Worm (Caenorhabditis elegans): ENCODE measurements around the gene mlc-7.

mlc-7 gene

DNA sequence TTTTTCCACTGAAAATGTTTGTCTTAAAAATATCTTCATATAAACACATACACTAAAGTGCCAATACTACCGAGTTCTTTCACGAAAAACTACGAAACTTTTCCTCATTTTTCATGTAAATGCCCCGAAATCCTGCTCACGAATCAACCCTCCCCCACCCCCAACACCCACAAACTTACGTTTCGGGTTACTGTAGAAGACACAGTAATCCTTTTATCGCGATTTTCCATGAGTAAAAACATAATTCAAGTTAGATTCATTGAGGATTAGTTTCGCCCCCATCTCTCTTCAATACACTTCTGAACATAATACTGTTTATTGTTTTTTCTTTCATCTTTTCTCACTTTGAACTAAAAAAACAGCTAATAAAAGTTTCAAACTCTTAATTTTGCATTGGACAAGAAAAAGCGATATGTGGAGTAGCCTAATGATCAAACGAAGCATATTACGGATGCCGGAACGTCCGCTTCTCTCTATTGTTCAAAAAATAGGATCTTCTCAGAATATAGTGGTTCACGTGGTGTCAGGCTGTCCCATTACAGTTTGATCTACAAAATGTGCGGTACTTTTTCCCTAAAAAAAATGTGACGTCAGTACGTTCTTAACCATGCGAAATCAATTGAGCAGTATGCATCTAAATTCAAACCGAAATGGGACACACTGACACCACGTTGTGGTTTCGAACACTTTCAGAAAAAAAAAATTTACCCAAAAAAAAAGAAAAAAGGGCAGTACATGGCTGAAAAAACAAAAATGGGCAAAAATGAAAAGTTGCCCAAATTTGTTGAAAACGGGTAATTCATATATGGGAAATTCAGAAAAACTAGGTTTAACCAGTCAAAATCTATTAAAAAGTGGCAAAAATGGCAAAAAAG lies 27.0 kb upstream of the mlc-7 start:
- TF ChIP-seq unc-62 (GFP tag; optimal IDR thresholded peaks at IDR 0.05), result no peak

DNA sequence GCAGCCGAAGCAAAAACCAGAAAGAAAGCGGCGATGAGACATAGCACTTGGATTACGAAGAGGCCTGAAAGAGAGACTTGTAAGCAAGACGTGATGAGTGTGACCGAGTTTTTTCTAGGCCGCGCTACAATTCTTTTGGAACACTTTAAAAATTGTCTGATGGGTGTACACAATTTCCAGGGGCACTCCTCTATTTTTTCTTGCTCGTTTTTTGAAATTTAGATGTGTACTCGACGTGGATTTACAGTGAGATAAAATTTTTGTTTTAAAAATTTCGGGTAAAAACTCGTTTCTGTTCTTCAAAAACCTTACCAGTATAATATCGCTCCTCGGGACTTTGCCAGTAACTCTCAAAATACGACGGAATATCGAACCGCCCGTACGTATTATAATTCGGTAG lies 21.5 kb upstream of the mlc-7 start:
- no peak for TF ChIP-seq unc-62 (GFP tag; optimal IDR thresholded peaks at IDR 0.05)

DNA sequence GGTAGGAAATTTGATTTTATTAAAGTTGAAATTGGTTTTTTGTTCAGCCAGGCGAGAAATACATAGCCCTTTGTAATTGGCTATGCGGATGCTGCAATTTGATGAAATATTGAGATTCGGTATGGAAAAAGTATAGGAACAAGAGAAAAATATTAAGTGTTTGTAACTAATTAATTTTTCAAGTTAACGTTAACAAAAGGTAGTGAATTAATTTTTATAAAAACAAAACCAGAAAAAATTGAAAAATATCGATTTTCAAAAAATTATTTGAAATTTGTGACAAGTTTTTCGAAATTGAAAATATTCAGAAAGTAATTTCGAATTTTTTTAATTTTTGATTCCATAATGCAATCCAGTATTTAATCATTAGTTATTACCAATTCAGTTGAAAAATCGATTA lies 19.7 kb upstream of the mlc-7 start, which contains the start of gene W06F12.2:
Gene W06F12.2 (minus strand): TSS at position 101 of the 400 bp plus-strand sequence.
- no peak for TF ChIP-seq unc-62 (GFP tag; optimal IDR thresholded peaks at IDR 0.05)

DNA sequence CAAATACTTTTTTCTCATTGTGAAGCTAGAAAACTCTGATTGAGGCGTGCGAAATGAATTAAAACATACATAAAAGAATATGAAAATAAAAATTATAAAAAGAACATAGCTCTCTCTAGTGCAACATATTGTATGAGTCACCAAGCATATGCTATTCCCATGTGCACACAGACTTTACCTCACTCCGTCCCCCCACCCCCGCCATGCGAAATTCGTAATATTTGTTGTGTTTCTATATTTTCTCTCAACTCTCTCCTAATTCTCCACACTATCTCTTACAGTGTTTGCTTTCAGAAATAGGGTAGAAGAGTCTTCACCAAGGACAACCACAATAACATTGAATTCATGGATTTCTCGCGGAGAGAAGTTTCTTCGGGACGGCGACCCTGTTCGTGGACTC lies 18.6 kb upstream of the mlc-7 start:
- no peak for TF ChIP-seq unc-62 (GFP tag; optimal IDR thresholded peaks at IDR 0.05)

DNA sequence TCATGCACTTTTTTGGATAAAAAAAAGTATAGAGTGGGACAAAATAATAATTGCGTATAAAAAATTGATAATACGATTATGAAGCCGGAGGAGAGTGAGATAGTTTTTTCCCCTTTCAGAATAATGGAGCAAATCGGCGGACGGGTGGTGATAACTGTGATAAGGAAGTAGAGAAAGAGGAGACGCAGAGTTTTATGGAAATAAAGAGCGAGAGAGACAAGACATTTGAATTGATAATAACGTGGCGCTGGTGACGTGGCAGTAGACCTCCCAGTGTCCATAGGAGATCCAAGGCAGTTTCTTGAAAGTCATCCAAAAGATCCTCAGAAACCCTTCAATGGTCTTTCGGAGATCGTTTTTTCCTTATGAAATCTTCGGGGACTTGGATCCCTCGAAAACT lies 17.4 kb upstream of the mlc-7 start:
- TF ChIP-seq unc-62 (GFP tag; optimal IDR thresholded peaks at IDR 0.05), result no peak

DNA sequence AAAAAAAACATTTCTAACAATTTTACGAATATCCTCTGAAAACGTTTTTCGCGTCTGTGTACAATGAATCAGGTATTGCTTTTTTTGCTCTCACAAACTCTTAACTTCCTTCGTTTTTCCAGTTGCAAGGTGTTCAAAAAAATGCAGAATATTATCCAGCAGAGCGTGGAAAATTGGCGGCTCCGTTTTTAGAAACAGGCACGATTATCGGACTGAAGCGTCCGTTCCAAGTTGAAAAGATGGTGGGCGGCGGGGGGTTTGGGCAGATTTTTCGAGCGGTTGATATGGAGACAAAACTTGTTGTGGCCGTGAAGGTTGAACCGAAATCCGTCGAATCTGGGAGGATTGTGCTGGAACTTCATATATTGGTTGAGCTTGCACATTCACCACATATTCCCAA lies 16.2 kb upstream of the mlc-7 start, which contains the start of gene W06F12.3:
Gene W06F12.3 (plus strand): TSS at position 23 of the 400 bp plus-strand sequence.
- TF ChIP-seq unc-62 (GFP tag; optimal IDR thresholded peaks at IDR 0.05), result no peak

DNA sequence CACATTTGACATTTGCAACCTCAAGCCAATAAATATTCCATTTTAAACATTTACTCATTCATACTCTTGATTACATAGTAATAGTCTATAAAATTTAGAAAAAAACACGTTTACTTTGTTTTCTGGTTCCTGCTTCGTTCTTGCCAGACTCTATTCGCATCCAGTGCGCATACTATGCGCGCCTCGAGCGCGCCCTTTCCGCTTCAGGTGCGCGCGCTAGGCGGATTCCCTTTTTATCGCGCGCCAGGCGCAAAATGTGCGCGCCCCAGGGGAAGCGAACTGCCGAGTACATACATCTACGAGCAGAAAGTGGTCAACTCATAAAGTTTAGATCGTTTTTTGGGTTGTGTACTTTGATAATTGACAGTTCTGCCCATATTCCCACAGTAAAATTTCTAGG lies 9.8 kb upstream of the mlc-7 start:
- no peak for TF ChIP-seq unc-62 (GFP tag; optimal IDR thresholded peaks at IDR 0.05)

DNA sequence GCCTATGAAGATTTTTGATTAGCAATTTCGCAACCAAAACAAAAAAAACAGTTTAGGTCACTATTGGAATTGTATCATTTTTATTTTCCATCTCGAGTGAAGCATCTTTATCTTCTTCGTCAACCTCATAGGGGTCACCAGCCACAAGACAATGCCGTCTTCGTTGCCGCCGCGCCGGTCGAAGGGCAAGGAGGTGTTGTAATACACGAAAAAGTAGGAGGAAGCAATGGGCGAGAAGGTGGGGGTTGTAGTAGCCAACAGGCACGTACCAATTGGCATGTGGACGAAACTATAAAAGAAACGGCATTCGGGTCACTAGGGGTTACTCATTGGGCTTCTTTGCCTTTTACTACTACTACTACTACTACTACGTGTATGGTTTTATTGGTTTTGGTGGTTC lies 9.2 kb upstream of the mlc-7 start:
- TF ChIP-seq unc-62 (GFP tag; optimal IDR thresholded peaks at IDR 0.05), result no peak

DNA sequence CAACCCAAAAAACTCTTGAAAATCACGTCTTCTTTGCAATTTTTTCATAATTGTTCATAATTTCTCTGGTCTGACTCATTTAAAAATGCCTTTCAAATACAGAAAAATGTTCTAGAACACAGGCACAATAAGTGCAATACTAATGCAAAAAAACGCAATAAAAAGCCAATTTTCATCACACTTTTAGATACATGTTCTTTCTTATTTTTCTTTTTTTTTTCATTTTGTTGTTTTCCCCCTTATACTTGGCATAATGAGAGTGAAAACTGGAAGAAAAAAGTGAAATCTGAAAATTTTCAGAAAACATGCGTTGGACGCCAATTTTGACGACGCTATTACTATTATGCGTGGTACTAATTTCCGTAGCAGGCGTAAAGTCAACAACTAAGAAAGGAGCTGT lies 7.3 kb upstream of the mlc-7 start, which contains the start of gene tyr-2:
Gene tyr-2 (plus strand): TSS at position 301 of the 400 bp plus-strand sequence.
- TF ChIP-seq unc-62 (GFP tag; optimal IDR thresholded peaks at IDR 0.05), result no peak

DNA sequence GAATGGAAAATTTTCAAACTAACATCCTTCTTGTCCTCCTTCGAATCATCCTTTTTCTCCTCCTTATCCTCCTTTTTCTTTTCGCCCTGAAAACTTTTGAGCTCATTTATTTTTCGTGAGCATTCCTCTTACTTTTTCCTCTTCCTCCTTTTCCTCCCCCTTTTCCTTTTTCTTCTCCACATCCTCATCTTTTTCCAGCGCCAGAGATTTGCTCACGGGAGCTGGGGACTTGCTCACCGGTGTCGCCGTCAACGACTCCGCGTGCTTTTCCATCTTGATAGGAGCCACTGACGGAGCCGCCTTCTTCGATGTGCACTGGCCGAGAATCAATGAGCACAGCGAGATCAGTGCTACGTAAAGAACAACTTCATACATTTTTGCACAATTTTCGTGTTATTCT lies 2.9 kb upstream of the mlc-7 start, which contains the start of gene K08E3.2:
Gene K08E3.2 (minus strand): TSS at position 375 of the 400 bp plus-strand sequence.
- no peak for TF ChIP-seq unc-62 (GFP tag; optimal IDR thresholded peaks at IDR 0.05)

DNA sequence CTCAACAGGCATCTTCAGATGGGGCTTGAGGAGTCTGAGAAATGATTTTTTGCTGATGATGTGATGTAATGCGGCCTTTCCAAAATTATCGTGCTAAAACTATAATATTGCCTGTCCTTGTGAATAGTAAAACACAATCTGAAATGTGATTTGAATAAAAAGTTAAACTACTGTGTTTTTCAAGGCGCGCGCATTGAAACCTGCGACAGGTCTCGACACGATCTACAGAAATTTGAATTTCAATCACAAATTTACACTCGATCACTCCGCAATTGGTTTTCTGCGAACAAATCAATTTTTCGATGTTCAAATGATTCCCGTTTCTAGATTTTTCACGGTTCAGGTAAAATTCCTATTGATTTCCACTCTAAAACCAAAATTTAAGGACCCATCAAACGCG lies 4.4 kb downstream of the mlc-7 start, which contains the start of gene toca-2:
Gene toca-2 (plus strand): TSS at position 208 of the 400 bp plus-strand sequence.
- TF ChIP-seq unc-62 (GFP tag; optimal IDR thresholded peaks at IDR 0.05), result no peak

DNA sequence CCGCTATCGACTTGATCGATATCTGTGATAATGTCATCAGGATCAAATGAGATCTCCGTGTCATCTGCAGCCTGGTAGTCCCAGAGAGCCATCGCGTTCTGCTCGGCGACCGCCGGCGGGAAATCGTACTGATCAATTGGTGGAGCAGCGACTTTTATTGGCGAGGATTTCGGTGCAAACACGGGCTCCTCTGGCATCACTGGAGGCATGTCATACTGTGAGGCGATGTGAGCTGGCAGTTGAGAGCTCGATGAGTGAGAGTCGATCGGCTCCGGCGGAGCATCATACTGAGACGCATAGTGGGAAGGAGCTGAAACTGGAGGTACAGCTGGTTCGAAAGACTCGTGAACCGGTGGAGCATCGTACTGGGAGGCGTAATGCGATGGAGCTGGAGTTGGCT lies 8.4 kb downstream of the mlc-7 start:
- no peak for TF ChIP-seq unc-62 (GFP tag; optimal IDR thresholded peaks at IDR 0.05)

DNA sequence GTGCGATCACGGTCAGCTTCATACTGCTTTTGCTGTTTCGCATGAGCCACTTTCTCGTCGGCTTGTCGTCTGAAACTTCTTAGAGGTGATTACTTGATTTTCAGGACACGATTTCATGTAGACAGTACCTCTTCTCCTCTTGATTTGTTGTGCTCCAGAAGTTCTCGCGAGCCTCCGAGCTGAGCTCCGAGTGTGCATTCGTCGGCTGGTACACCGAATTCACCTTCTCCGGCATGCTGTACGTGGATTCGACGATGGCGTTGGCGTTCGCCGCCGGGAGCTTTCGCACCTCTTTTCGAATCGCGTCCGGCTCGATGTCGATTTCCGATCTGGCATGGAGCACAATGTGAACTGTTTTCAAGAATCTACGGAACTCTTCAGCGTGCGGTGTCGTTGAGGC lies 9.8 kb downstream of the mlc-7 start:
- TF ChIP-seq unc-62 (GFP tag; optimal IDR thresholded peaks at IDR 0.05), result no peak

DNA sequence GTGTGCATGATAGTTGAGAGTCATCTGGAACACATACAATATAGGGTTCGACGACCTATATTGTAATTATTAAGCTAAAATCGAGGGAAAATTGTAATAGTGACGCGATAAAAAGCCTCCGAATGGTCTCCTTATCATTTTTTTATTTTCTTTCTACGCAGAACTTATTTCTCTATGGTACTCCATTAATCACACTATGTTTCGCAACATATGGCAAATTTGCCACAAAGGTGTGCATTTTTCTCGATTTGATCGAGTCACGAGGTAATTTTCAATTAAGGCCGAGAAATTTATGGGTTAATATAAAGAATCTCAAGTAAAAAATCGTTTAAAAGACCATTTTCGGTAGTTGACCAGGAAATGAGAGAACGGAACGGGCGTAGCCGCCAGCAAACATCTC lies 10.8 kb downstream of the mlc-7 start, which contains the start of gene dbn-1:
Gene dbn-1 (minus strand): TSS at position 24 of the 400 bp plus-strand sequence.
- no peak for TF ChIP-seq unc-62 (GFP tag; optimal IDR thresholded peaks at IDR 0.05)

DNA sequence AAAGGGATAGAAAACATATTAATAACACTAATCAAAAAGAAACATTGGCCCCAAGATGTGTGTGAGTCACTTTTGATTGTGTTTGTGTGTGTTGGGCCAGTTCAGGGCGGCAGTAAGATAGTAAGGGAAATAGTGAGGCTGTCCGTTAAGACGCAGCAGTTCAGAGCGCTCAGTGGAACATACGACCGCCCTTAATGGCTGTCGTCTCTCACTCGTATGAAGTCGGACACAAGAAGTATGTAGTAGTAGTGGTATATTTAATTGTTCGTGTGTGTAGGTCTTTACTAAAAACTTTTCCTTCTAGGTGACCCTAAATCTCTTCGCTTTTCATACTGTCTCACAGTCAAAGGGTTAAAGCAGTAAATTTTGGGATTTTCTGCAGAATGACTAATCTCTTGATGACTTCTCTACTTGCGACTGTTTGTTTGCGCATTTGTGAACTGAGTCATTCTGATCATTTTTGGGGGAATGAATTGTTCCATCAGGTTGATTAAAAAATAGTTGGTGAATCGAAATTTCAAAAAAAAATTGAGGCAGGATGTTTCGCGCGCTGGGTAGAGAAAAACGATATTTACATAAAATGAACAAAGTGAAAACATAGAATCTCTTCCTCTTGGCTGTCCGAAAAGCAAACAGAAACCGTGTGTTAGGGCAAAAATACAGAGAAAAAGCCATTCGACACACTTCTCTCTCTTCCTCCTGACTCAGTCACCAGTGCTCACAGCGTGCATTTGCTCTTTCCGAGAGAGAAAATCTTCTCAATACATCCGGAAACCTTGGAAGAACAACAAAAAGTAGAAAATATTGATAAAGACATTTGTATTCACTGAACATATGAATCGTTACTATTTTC lies 12.2 kb downstream of the mlc-7 start:
- TF ChIP-seq unc-62 (GFP tag; optimal IDR thresholded peaks at IDR 0.05), result no peak

DNA sequence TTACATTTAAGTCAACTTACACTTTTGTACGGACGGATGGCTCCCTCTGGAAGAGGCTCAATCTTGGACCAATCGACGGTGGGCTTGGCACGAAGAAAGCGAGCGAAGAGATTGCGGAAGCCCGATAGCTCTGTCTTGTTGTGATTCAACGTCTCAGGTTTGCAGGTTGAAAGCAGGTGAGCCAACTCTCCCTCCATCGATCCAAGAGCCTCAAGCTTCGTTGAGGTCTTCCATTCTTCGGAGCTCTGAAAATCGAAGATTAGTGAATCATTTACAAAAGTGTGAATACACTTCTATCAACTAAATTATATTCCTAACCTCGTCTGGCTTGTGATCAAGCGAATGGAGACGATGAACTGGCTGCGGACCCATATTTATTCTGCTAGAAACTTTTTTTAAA lies 14.5 kb downstream of the mlc-7 start:
- TF ChIP-seq unc-62 (GFP tag; optimal IDR thresholded peaks at IDR 0.05), result no peak

Data from whole organism, dauer.